Worm (Caenorhabditis elegans) whole organism, midembryonic: Measurements from ENCODE around the gene ham-1.

Experiments
- T22C8.4 ChIP-seq: fragments of 200-800 bp; sonication (Bioruptor generic); IDR thresholded peaks from 2 replicates; pipeline ENCODE4 v1.3.6; 2022; ENCODE audit warnings: missing genetic modification characterization, missing compliant biosample characterization
- cog-1 ChIP-seq: sonication (generic microtip); optimal IDR thresholded peaks from 2 replicates; lab custom pipeline; 2016; ENCODE audit warnings: missing genetic modification characterization, missing compliant biosample characterization
- flt-1 ChIP-seq: fragments of 200-800 bp; sonication (Bioruptor generic); IDR thresholded peaks from 2 replicates; pipeline ENCODE4 v1.3.6; 2022; ENCODE audit warnings: missing genetic modification characterization, missing compliant biosample characterization
- klf-2 ChIP-seq: fragments of 200-800 bp; sonication (Bioruptor generic); conservative IDR thresholded peaks from 2 replicates; pipeline ENCODE4 v1.3.6; 2022; ENCODE audit warnings: missing genetic modification reagents, missing genetic modification characterization, missing compliant biosample characterization
- med-1 ChIP-seq: sonication (generic microtip); optimal IDR thresholded peaks from 2 replicates; lab custom pipeline; 2017; ENCODE audit warnings: missing genetic modification characterization, mild to moderate bottlenecking, missing compliant biosample characterization, antibody characterized with exemption, missing genetic modification reagents; ENCODE audit not compliant: insufficient read depth
- ref-1 ChIP-seq: fragments of 200-800 bp; sonication (Bioruptor generic); conservative IDR thresholded peaks from 2 replicates; pipeline ENCODE4 v1.3.6; 2022; ENCODE audit warnings: missing genetic modification reagents, missing genetic modification characterization, missing compliant biosample characterization
- tab-1 ChIP-seq: fragments of 200-800 bp; sonication (Bioruptor generic); IDR thresholded peaks from 2 replicates; pipeline ENCODE4 v1.3.6; 2022; ENCODE audit warnings: missing genetic modification characterization, missing compliant biosample characterization
- ztf-23 ChIP-seq: fragments of 200-800 bp; sonication (Bioruptor generic); IDR thresholded peaks from 2 replicates; pipeline ENCODE4 v1.3.6; 2022; ENCODE audit warnings: missing genetic modification reagents, missing genetic modification characterization, missing compliant biosample characterization
- ztf-29 ChIP-seq: fragments of 200-800 bp; sonication (Bioruptor generic); IDR thresholded peaks from 2 replicates; pipeline ENCODE4 v1.3.6; 2022; ENCODE audit warnings: missing genetic modification reagents, missing genetic modification characterization, missing compliant biosample characterization

ham-1 gene

DNA sequence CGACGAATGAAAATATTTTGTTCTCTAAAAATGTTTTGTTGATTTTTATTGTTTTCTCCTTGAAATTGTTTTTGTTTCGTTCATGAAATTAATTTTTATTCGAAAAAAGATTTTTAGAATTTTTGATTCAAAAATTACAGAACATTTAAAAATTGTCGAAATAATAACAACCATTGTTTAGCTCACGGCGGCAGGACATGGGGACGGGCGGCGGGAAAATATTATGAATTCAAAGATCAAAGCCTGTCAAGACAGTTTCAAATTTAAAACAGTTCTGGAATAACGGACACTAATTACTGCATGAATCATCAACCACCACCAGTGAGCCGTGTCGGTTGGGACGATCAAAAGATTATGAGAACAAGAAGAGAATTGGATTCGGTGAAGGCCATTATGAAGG lies 18.6 kb downstream of the ham-1 start, which contains the start of gene snb-7:
TSS of gene snb-7 (plus strand) at position 301 of the 400 bp plus-strand sequence.
- TF ChIP-seq cog-1 (tag; lab: Kevin White, UChicago), result no peak
- no peak for TF ChIP-seq klf-2
- no peak for TF ChIP-seq ref-1 (GFP tag; lab: Robert Waterston, UW)
- no peak for TF ChIP-seq flt-1
- TF ChIP-seq tab-1 (GFP tag; lab: Robert Waterston, UW), result no peak
- TF ChIP-seq T22C8.4 (GFP tag; lab: Robert Waterston, UW), result no peak
- no peak for TF ChIP-seq ztf-23 (GFP tag; lab: Robert Waterston, UW)

DNA sequence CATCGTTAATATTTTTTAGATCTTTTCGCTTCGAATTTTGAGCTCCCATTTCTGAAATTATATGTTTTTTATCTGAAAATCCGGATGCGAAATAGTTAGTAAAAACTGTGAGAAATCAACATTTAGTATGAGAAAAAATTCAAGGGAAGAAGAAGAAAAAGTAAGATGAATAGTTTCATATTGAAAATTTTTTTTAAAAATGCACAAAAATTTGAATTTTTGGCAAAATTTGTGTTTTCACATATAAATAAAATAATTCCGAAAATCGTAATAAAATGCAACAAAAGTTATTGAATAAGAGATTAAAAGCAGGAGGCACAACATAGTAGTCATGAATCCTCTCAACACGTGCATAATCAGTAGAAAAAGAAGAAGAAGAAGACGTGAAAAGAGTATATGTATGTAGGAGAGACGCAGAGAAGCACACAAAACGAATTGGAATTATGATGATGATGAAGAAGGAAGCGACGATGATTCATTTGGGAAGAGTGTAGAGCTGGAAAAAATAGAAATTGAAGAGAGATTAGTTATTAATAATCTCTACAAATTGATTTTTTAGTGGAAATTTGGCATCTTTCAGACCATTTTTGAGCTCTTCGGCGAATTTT lies 24.1 kb downstream of the ham-1 start, which contains the start of gene eak-7:
TSS of gene eak-7 (minus strand) at position 51 of the 608 bp plus-strand sequence.
- no peak for TF ChIP-seq flt-1

DNA sequence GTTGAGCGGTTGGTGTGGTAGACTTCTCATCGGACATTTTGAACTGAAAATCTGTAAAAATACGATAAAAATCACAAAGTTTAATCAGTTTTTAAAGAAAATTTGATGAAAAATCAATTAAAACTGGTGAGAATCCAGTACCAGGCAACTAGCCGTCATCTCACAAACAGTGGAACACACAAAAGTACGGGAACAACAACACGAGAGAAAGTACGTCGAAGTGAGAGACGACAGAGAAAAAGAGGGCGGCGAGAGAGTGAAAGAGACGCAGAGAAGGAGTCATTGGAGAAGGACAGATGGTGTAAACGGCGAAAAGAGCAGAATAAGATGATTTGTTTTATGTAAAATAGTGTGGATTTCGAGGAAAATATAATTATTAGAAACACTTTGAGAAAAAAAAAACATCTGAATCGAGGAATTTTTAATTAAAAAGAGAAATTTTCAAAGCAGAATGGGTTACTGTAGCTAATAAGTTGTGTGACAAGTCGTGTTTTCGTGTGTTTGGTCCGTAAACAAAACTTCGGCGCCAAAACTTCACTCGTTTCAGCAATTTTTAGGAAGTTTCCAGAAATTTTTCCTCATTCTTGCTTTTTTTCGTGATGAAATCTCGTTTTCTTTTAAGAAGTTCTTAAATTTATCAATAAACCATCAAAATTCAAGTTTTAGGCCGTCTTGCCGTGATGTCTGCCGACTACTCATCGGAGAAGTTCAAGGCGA lies 25.4 kb downstream of the ham-1 start, which contains the start of the genes hsb-1 and let-99:
TSS of gene hsb-1 (minus strand) at position 51 of the 717 bp plus-strand sequence.
TSS of gene let-99 (plus strand) at position 667 of the 717 bp plus-strand sequence.
- TF ChIP-seq ztf-29, result no peak
- no peak for TF ChIP-seq ztf-23 (GFP tag; lab: Robert Waterston, UW)
- no peak for TF ChIP-seq klf-2
- TF ChIP-seq med-1 (GFP tag; lab: Kevin White, UChicago), result no peak
- TF ChIP-seq cog-1 (tag; lab: Kevin White, UChicago), result no peak

DNA sequence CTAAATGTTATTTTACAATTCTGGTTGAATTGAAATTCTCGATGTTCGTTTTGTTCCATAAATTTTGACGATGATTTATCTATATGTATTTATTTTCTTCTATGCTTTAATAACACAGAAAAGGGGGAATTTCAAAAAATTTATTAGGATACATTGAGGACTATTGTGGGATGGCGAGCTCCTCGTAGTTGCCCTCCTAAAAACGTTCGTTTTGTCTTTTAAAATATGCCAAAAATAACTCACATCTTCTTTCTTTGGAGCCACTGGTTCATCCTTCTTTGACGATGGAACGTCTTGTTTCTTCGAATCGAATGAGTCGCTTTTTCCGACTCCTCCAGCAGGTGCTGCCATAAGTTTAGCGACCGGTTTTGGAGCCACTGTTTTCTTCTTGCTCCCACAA lies 28.6 kb downstream of the ham-1 start:
- TF ChIP-seq tab-1 (GFP tag; lab: Robert Waterston, UW), result no peak
- TF ChIP-seq T22C8.4 (GFP tag; lab: Robert Waterston, UW), result no peak
- TF ChIP-seq klf-2, result no peak

DNA sequence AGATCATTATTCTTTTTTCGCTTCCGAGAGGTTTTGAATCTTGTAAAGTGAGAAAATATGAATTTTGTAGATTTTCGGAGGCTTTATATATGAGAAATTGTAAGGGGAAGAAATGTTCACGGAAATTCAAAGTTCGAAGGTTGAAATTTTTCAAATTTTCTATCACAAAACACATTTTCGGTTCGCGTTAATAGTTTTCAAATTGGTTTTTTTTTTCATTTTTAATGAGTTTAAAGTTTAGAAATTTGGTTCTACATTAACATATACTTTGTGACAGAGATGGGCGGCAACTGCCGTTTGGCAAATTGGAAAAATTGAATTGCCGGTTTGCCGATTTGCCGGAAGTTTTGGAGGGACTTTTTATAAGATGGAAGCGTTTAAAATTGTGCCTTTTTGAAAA lies 29.1 kb downstream of the ham-1 start, which contains the start of gene K08E7.4:
TSS of gene K08E7.4 (minus strand) at position 101 of the 400 bp plus-strand sequence.
- TF ChIP-seq ztf-29, result no peak
- TF ChIP-seq ref-1 (GFP tag; lab: Robert Waterston, UW), result no peak
- TF ChIP-seq med-1 (GFP tag; lab: Kevin White, UChicago), result no peak
- TF ChIP-seq tab-1 (GFP tag; lab: Robert Waterston, UW), result no peak
- no peak for TF ChIP-seq T22C8.4 (GFP tag; lab: Robert Waterston, UW)
- no peak for TF ChIP-seq klf-2
- TF ChIP-seq cog-1 (tag; lab: Kevin White, UChicago), result no peak
- TF ChIP-seq flt-1, result no peak
- no peak for TF ChIP-seq ztf-23 (GFP tag; lab: Robert Waterston, UW)

DNA sequence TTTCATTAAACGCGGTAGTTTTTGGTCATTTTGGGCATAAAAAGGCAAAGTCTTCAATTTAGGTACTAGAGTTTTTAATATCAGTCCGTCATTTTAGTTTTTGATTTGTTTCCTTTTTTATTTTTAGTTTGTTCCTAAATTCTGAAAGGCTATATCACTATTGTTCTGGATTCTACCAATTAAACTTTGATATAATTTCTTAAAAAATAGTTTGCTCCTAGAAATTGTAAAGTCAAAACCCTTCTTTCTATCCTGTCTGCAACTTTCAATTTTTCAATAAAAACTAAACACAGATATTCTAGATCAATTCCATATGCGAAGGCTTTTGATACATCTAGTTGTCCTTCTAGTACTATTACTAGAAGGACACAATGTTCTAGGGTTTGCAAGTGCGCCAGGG lies 31.1 kb downstream of the ham-1 start, which contains the start of gene K08E7.5:
TSS of gene K08E7.5 (plus strand) at position 301 of the 400 bp plus-strand sequence.
- TF ChIP-seq tab-1 (GFP tag; lab: Robert Waterston, UW) (no peak), ztf-29 (no peak), ztf-23 (GFP tag; lab: Robert Waterston, UW) (no peak), T22C8.4 (GFP tag; lab: Robert Waterston, UW) (no peak), ref-1 (GFP tag; lab: Robert Waterston, UW) (no peak), cog-1 (tag; lab: Kevin White, UChicago) (no peak), klf-2 (no peak), flt-1 (no peak), med-1 (GFP tag; lab: Kevin White, UChicago) (no peak)

DNA sequence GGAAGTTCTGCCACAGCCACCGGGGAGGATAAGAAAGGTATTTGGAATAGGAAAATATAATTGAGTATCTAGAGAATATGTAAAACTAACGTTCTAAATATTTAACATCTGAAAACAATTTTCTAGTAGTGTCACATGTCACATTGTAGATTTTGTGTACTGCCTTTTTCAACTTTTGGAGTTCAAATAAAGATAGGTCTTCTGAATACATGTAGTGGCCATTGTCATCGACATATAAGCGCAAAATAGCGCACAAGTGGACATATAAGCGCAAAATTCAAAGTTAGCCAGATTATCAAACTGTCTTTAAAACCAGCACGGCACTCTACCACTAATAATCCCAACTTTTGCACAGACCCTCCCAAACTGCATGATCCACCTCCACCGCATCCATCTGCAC lies 32.3 kb downstream of the ham-1 start:
- no peak for TF ChIP-seq cog-1 (tag; lab: Kevin White, UChicago)
- no peak for TF ChIP-seq flt-1
- TF ChIP-seq ztf-23 (GFP tag; lab: Robert Waterston, UW), result no peak
- TF ChIP-seq T22C8.4 (GFP tag; lab: Robert Waterston, UW), result no peak
- TF ChIP-seq klf-2, result no peak
- no peak for TF ChIP-seq tab-1 (GFP tag; lab: Robert Waterston, UW)
- TF ChIP-seq ref-1 (GFP tag; lab: Robert Waterston, UW), result no peak

DNA sequence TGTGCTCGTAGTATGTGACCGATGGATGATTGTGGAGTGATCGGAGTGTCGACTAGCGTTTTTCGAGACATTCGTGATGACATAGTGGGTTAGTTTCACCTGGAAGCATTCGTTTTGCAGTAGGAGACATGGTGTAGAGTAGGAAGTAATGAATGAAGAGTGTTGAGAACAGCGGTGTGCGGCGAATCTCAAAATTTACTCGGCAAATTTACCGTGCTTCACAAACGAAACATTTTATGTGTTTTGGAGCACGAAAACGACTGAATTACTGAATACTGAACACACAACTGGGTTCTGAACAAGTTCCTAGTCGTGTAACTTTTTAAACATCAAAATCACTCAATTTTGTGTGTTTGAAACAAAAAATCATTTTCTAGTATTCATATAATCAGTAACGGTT lies 39.1 kb downstream of the ham-1 start, which contains the start of gene K08E7.6:
TSS of gene K08E7.6 (minus strand) at position 101 of the 400 bp plus-strand sequence.
- TF ChIP-seq tab-1 (GFP tag; lab: Robert Waterston, UW) (no peak), cog-1 (tag; lab: Kevin White, UChicago) (no peak), ref-1 (GFP tag; lab: Robert Waterston, UW) (no peak), ztf-29 (no peak)

DNA sequence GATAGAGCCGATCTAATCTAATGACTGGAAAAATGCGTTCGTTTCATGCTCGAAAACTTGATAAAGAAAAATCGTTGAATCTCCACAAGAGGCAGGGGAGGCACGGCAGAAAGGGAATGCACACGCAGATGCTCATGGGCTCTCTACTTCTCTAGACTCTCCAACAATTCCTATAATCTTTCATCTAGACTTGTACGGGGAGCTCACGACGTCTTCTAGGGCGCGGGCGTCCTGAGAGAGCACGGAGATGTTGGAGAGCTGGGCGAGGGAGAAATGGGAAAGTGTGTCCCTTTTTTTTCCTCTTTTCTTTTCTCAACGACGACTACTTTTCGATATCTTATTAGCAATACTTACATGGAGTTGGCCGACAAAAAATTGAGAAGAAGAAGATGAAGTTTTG lies 41.2 kb downstream of the ham-1 start:
- TF ChIP-seq ztf-29, result no peak
- no peak for TF ChIP-seq med-1 (GFP tag; lab: Kevin White, UChicago)
- TF ChIP-seq ref-1 (GFP tag; lab: Robert Waterston, UW), result no peak
- no peak for TF ChIP-seq tab-1 (GFP tag; lab: Robert Waterston, UW)
- TF ChIP-seq ztf-23 (GFP tag; lab: Robert Waterston, UW), result no peak
- TF ChIP-seq cog-1 (tag; lab: Kevin White, UChicago), result no peak
- TF ChIP-seq klf-2, result no peak
- no peak for TF ChIP-seq T22C8.4 (GFP tag; lab: Robert Waterston, UW)
- no peak for TF ChIP-seq flt-1

DNA sequence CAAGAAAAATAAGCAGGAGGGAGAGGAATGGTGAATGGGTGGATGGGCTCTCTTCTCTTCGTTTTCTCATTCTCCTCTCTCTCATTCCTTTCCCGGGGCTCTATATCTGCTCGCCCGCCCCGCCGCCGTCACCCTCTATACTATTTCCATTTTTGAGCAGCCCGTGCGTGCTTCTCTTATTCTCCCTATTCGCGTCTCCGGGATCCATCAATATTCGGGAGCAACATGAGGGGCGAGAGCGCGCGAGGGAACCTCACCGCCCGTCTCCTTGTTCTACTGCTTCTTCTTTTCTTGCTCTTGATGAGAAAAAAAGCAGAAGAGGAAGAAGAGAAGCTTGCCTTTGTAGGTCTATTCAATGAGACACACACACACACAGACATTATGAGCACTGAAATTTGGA lies 42.2 kb downstream of the ham-1 start:
- TF ChIP-seq tab-1 (GFP tag; lab: Robert Waterston, UW) (no peak), ztf-29 (no peak), cog-1 (tag; lab: Kevin White, UChicago) (no peak), T22C8.4 (GFP tag; lab: Robert Waterston, UW) (no peak), flt-1 (no peak), ztf-23 (GFP tag; lab: Robert Waterston, UW) (0 out of 2 replicates have a peak, but pooled peaks have one; percentile 6), med-1 (GFP tag; lab: Kevin White, UChicago) (no peak), klf-2 (no peak), ref-1 (GFP tag; lab: Robert Waterston, UW) (0 out of 2 replicates have a peak, but pooled peaks have one; percentile 44)
